Worm (Caenorhabditis elegans): ENCODE measurements around the gene nspa-2.

ce11 chrV:14877242-14877819 lies 13.6 kb upstream of the nspa-2 start:
- TF ChIP-seq nhr-11 (tag; optimal IDR thresholded peaks at IDR 0.05) (no peak), alr-1 (tag; optimal IDR thresholded peaks at IDR 0.05; ENCODE audit: borderline replicate concordance) (no peak), ztf-4 (tag; optimal IDR thresholded peaks at IDR 0.05) (no peak), ceh-82 (tag; optimal IDR thresholded peaks at IDR 0.05) (no peak), xbp-1 (tag; optimal IDR thresholded peaks at IDR 0.05) (no peak), dpl-1 (GFP tag; optimal IDR thresholded peaks at IDR 0.05) (no peak), pax-3 (tag; optimal IDR thresholded peaks at IDR 0.05) (no peak), unc-62 (GFP tag; optimal IDR thresholded peaks at IDR 0.05) (no peak), nhr-77 (tag; optimal IDR thresholded peaks at IDR 0.05) (no peak), zip-4 (GFP tag; optimal IDR thresholded peaks at IDR 0.05) (no peak), nhr-12 (tag; optimal IDR thresholded peaks at IDR 0.05) (no peak), aly-2 (tag; optimal IDR thresholded peaks at IDR 0.05) (no peak), ces-1 (GFP tag; optimal IDR thresholded peaks at IDR 0.05) (no peak), C16A3.4 (tag; optimal IDR thresholded peaks at IDR 0.05) (no peak)

Measured in whole organism, L1 larva.